Fruit fly (Drosophila melanogaster) whole organism, embryonic: ENCODE results near the gene OtopLb.

Source experiments
- Asciz ChIP-seq: fragments of 200-800 bp; sonication (Bioruptor generic); optimal IDR thresholded peaks from 2 replicates; lab custom pipeline; 2017; ENCODE audit warnings: missing biosample characterization, mild to moderate bottlenecking, missing genetic modification characterization, missing genetic modification reagents
- B-H1 ChIP-seq: fragments of 200-800 bp; sonication (Bioruptor generic); IDR thresholded peaks from 3 replicates; pipeline ENCODE4 v1.3.6; 2022; ENCODE audit warnings: missing biosample characterization, missing genetic modification characterization
- BtbVII ChIP-seq: fragments of 200-800 bp; sonication (Bioruptor generic); optimal IDR thresholded peaks from 3 replicates; lab custom pipeline; 2017; ENCODE audit warnings: missing biosample characterization, mild to moderate bottlenecking, missing genetic modification characterization
- CG10431 ChIP-seq: fragments of 200-800 bp; sonication (Bioruptor generic); optimal IDR thresholded peaks from 3 replicates; lab custom pipeline; 2018; ENCODE audit warnings: missing biosample characterization, mild to moderate bottlenecking, missing genetic modification characterization
- CG10462 ChIP-seq: fragments of 200-800 bp; sonication (Bioruptor generic); optimal IDR thresholded peaks from 2 replicates; lab custom pipeline; 2016; ENCODE audit warnings: missing biosample characterization, missing genetic modification characterization
- CG10543 ChIP-seq: fragments of 200-800 bp; sonication (Bioruptor generic); optimal IDR thresholded peaks from 3 replicates; lab custom pipeline; 2017; ENCODE audit warnings: missing biosample characterization, mild to moderate bottlenecking, missing genetic modification characterization, moderate library complexity
- CG11247 ChIP-seq: fragments of 200-800 bp; sonication (Bioruptor generic); IDR thresholded peaks from 2 replicates; pipeline ENCODE4 v1.3.6; 2022; ENCODE audit warnings: missing biosample characterization, missing genetic modification characterization
- CG11398 ChIP-seq: fragments of 200-800 bp; sonication (Bioruptor generic); optimal IDR thresholded peaks from 2 replicates; lab custom pipeline; 2016; ENCODE audit warnings: missing biosample characterization, missing genetic modification characterization
- CG11696 ChIP-seq: fragments of 200-800 bp; sonication (Bioruptor generic); IDR thresholded peaks from 2 replicates; pipeline ENCODE4 v1.3.6; 2022; ENCODE audit warnings: missing biosample characterization, missing genetic modification characterization
- CG12236 ChIP-seq: fragments of 200-800 bp; sonication (Bioruptor generic); optimal IDR thresholded peaks from 2 replicates; lab custom pipeline; 2016; ENCODE audit warnings: missing biosample characterization, missing genetic modification characterization
- CG13775 ChIP-seq: fragments of 200-800 bp; sonication (Bioruptor generic); optimal IDR thresholded peaks from 3 replicates; lab custom pipeline; 2017; ENCODE audit warnings: missing biosample characterization, mild to moderate bottlenecking, missing genetic modification characterization
- CG14710 ChIP-seq: fragments of 200-800 bp; sonication (Bioruptor generic); optimal IDR thresholded peaks from 3 replicates; lab custom pipeline; 2019; ENCODE audit warnings: missing biosample characterization, mild to moderate bottlenecking, missing genetic modification characterization, moderate library complexity
- CG15073 ChIP-seq: fragments of 200-800 bp; sonication (Bioruptor generic); optimal IDR thresholded peaks from 2 replicates; lab custom pipeline; 2016; ENCODE audit warnings: missing biosample characterization, missing genetic modification characterization
- CG1832 ChIP-seq: fragments of 200-800 bp; sonication (Bioruptor generic); optimal IDR thresholded peaks from 2 replicates; lab custom pipeline; 2017; ENCODE audit warnings: missing biosample characterization, mild to moderate bottlenecking, missing genetic modification characterization, inconsistent platforms
- CG18476 ChIP-seq: fragments of 200-800 bp; sonication (Bioruptor generic); optimal IDR thresholded peaks from 2 replicates; lab custom pipeline; 2016; ENCODE audit warnings: missing biosample characterization, mild to moderate bottlenecking, missing genetic modification characterization
- CG2116 ChIP-seq: fragments of 200-800 bp; sonication (Bioruptor generic); optimal IDR thresholded peaks from 3 replicates; lab custom pipeline; 2018; ENCODE audit warnings: missing biosample characterization, mild to moderate bottlenecking, missing genetic modification characterization
- CG2120 ChIP-seq: fragments of 200-800 bp; sonication (Bioruptor generic); optimal IDR thresholded peaks from 3 replicates; lab custom pipeline; 2016; ENCODE audit warnings: missing biosample characterization, missing genetic modification characterization
- CG2129 ChIP-seq: fragments of 200-800 bp; sonication (Bioruptor generic); IDR thresholded peaks from 2 replicates; pipeline ENCODE4 v1.3.6; 2022; ENCODE audit warnings: missing biosample characterization, missing genetic modification characterization; ENCODE audit not compliant: partially characterized antibody
- CG31224 ChIP-seq: fragments of 200-800 bp; sonication (Bioruptor generic); IDR thresholded peaks from 2 replicates; pipeline ENCODE4 v1.3.6; 2022; ENCODE audit warnings: missing biosample characterization, missing genetic modification characterization
- CG34376 ChIP-seq: fragments of 200-800 bp; sonication (Bioruptor generic); optimal IDR thresholded peaks from 2 replicates; lab custom pipeline; 2018; ENCODE audit warnings: missing biosample characterization, mild to moderate bottlenecking, missing genetic modification characterization
- CG4707 ChIP-seq: fragments of 200-800 bp; sonication (Bioruptor generic); optimal IDR thresholded peaks from 2 replicates; lab custom pipeline; 2018; ENCODE audit warnings: missing biosample characterization, mild to moderate bottlenecking, missing genetic modification characterization, moderate library complexity
- CG6813 ChIP-seq: fragments of 200-800 bp; sonication (Bioruptor generic); optimal IDR thresholded peaks from 2 replicates; lab custom pipeline; 2017; ENCODE audit warnings: missing biosample characterization, missing genetic modification characterization, mild to moderate bottlenecking, moderate library complexity, missing genetic modification reagents
- CG7928 ChIP-seq: fragments of 200-800 bp; sonication (Bioruptor generic); optimal IDR thresholded peaks from 2 replicates; lab custom pipeline; 2017; ENCODE audit warnings: missing biosample characterization, mild to moderate bottlenecking, missing genetic modification characterization
- CG8281 ChIP-seq: fragments of 200-800 bp; sonication (Bioruptor generic); optimal IDR thresholded peaks from 2 replicates; lab custom pipeline; 2018; ENCODE audit warnings: missing biosample characterization, mild to moderate bottlenecking, missing genetic modification characterization, moderate library complexity
- CG9609 ChIP-seq: fragments of 200-800 bp; sonication (Bioruptor generic); optimal IDR thresholded peaks from 3 replicates; lab custom pipeline; 2016; ENCODE audit warnings: missing biosample characterization, missing genetic modification characterization
- Camta ChIP-seq: fragments of 200-800 bp; sonication (Bioruptor generic); optimal IDR thresholded peaks from 2 replicates; lab custom pipeline; 2016; ENCODE audit warnings: missing biosample characterization, missing genetic modification characterization
- Chrac-16 ChIP-seq: fragments of 200-800 bp; sonication (Bioruptor generic); optimal IDR thresholded peaks from 3 replicates; lab custom pipeline; 2016; ENCODE audit warnings: missing biosample characterization, missing genetic modification characterization
- CoRest ChIP-seq: fragments of 200-800 bp; sonication (Bioruptor generic); optimal IDR thresholded peaks from 3 replicates; lab custom pipeline; 2018; ENCODE audit warnings: missing biosample characterization, mild to moderate bottlenecking, missing genetic modification characterization, moderate library complexity
- CrebB ChIP-seq: fragments of 200-800 bp; sonication (Bioruptor generic); optimal IDR thresholded peaks from 3 replicates; lab custom pipeline; 2018; ENCODE audit warnings: missing biosample characterization, mild to moderate bottlenecking, missing genetic modification characterization
- NFAT ChIP-seq: fragments of 200-800 bp; sonication (Bioruptor generic); IDR thresholded peaks from 2 replicates; pipeline ENCODE4 v1.3.6; 2022; ENCODE audit warnings: missing biosample characterization, missing genetic modification characterization
- Sox100B ChIP-seq: fragments of 200-800 bp; sonication (Bioruptor generic); optimal IDR thresholded peaks from 3 replicates; lab custom pipeline; 2018; ENCODE audit warnings: missing biosample characterization, mild to moderate bottlenecking, missing genetic modification characterization
- Spps ChIP-seq: fragments of 200-800 bp; sonication (Bioruptor generic); optimal IDR thresholded peaks from 2 replicates; lab custom pipeline; 2018; ENCODE audit warnings: missing biosample characterization, mild to moderate bottlenecking, missing genetic modification characterization
- br ChIP-seq: fragments of >200 bp; optimal IDR thresholded peaks from 2 replicates; lab custom pipeline; 2017
- chinmo ChIP-seq: fragments of 200-800 bp; sonication (Bioruptor generic); IDR thresholded peaks from 4 replicates; pipeline ENCODE4 v1.3.6; 2022; ENCODE audit warnings: missing biosample characterization, missing genetic modification characterization; ENCODE audit not compliant: partially characterized antibody
- chn ChIP-seq: fragments of 200-800 bp; sonication (Bioruptor generic); optimal IDR thresholded peaks from 2 replicates; lab custom pipeline; 2016; ENCODE audit warnings: missing biosample characterization, missing genetic modification characterization
- disco-r ChIP-seq: fragments of 200-800 bp; sonication (Bioruptor generic); optimal IDR thresholded peaks from 2 replicates; lab custom pipeline; 2016; ENCODE audit warnings: missing biosample characterization, missing genetic modification characterization
- fd3F ChIP-seq: fragments of 200-800 bp; sonication (Bioruptor generic); optimal IDR thresholded peaks from 2 replicates; lab custom pipeline; 2018; ENCODE audit warnings: missing biosample characterization, mild to moderate bottlenecking, missing genetic modification characterization, moderate library complexity
- fru ChIP-seq: fragments of >200 bp; optimal IDR thresholded peaks from 2 replicates; lab custom pipeline; 2017
- gsb ChIP-seq: fragments of 200-800 bp; sonication (Bioruptor generic); IDR thresholded peaks from 2 replicates; pipeline ENCODE4 v1.3.6; 2022; ENCODE audit warnings: missing biosample characterization, missing genetic modification characterization
- luna ChIP-seq: fragments of 200-800 bp; sonication (Bioruptor generic); optimal IDR thresholded peaks from 2 replicates; lab custom pipeline; 2016; ENCODE audit warnings: missing biosample characterization, missing genetic modification characterization
- onecut ChIP-seq: fragments of 200-800 bp; sonication (Bioruptor generic); IDR thresholded peaks from 2 replicates; pipeline ENCODE4 v1.3.6; 2022; ENCODE audit warnings: missing biosample characterization, missing genetic modification characterization
- peb ChIP-seq: fragments of 200-800 bp; sonication (Bioruptor generic); IDR thresholded peaks from 2 replicates; pipeline ENCODE4 v1.3.6; 2022; ENCODE audit warnings: missing biosample characterization, missing genetic modification characterization
- sc ChIP-seq, 3 experiments: fragments of >200 bp in 2 of 3; fragments of 200-800 bp in 1 of 3; sonication (Bioruptor generic) in 1 of 3; optimal IDR thresholded peaks; 2 replicates in 2 of 3; 3 replicates in 1 of 3; lab custom pipeline; 2017; ENCODE audit warnings: mild to moderate bottlenecking in 1 of 3, missing biosample characterization in 1 of 3, missing genetic modification characterization in 1 of 3, missing genetic modification reagents in 1 of 3
- schlank ChIP-seq: fragments of 200-800 bp; sonication (Bioruptor generic); optimal IDR thresholded peaks from 2 replicates; lab custom pipeline; 2018; ENCODE audit warnings: missing biosample characterization, mild to moderate bottlenecking, missing genetic modification characterization
- seq ChIP-seq: fragments of 200-800 bp; sonication (Bioruptor generic); IDR thresholded peaks from 2 replicates; pipeline ENCODE4 v1.3.6; 2022; ENCODE audit warnings: missing biosample characterization, missing genetic modification characterization
- sqz ChIP-seq: fragments of 200-800 bp; sonication (Bioruptor generic); optimal IDR thresholded peaks from 3 replicates; lab custom pipeline; 2018; ENCODE audit warnings: missing biosample characterization, mild to moderate bottlenecking, missing genetic modification characterization
- sug ChIP-seq: fragments of 200-800 bp; optimal IDR thresholded peaks from 2 replicates; lab custom pipeline; 2019; ENCODE audit warnings: missing biosample characterization, mild to moderate bottlenecking, missing genetic modification characterization, moderate library complexity
- tin ChIP-seq: fragments of 200-800 bp; sonication (Bioruptor generic); optimal IDR thresholded peaks from 3 replicates; lab custom pipeline; 2016; ENCODE audit warnings: missing biosample characterization, missing genetic modification characterization
- tio ChIP-seq: fragments of 200-800 bp; sonication (Bioruptor generic); optimal IDR thresholded peaks from 2 replicates; lab custom pipeline; 2017; ENCODE audit warnings: missing biosample characterization, missing genetic modification characterization, inconsistent platforms

Gene OtopLb

dm6 chr2L:3323319-3324287 is 43.3 kb upstream of the OtopLb start, which contains the start of gene CG33281 (continued):
- TF ChIP-seq CG15073 (GFP tag; lab: Kevin White, UChicago): no peak
- TF ChIP-seq CG6813 (GFP tag; lab: Kevin White, UChicago): peak; percentile 56
- TF ChIP-seq CoRest (tag; lab: Kevin White, UChicago): no peak
- no peak for TF ChIP-seq CG9609 (GFP tag; lab: Kevin White, UChicago)
- no peak for TF ChIP-seq sqz
- no peak for TF ChIP-seq CG13775
- TF ChIP-seq Spps: no peak
- no peak for TF ChIP-seq CG10462 (GFP tag; lab: Kevin White, UChicago)
- no peak for TF ChIP-seq chinmo (GFP tag; lab: Robert Waterston, UW)
- TF ChIP-seq peb (GFP tag; lab: Robert Waterston, UW): no peak
- TF ChIP-seq br (lab: Kevin White, UChicago): no peak
- TF ChIP-seq sug: peak; percentile 73
- peak; percentile 64 for TF ChIP-seq BtbVII (GFP tag; lab: Kevin White, UChicago)
- no peak for TF ChIP-seq Sox100B
- TF ChIP-seq CG2116 (GFP tag; lab: Kevin White, UChicago): no peak
- no peak for TF ChIP-seq CrebB (tag; lab: Kevin White, UChicago)
- TF ChIP-seq NFAT: no peak
- TF ChIP-seq CG18476 (GFP tag; lab: Kevin White, UChicago): no peak
- no peak for TF ChIP-seq CG31224 (GFP tag; lab: Robert Waterston, UW)
- TF ChIP-seq CG11696: no peak
- TF ChIP-seq Asciz (GFP tag; lab: Kevin White, UChicago): peak; percentile 56
- no peak for TF ChIP-seq seq (GFP tag; lab: Robert Waterston, UW)
- TF ChIP-seq CG11398 (GFP tag; lab: Kevin White, UChicago): no peak
- no peak for TF ChIP-seq CG10431
- peak; percentile 29 for TF ChIP-seq CG8281
- TF ChIP-seq CG14710 (tag; lab: Kevin White, UChicago): no peak
- TF ChIP-seq CG2120 (GFP tag; lab: Kevin White, UChicago): no peak
- TF ChIP-seq Chrac-16 (GFP tag; lab: Kevin White, UChicago): no peak
- no peak for TF ChIP-seq CG2129
- peak; percentile 2 for TF ChIP-seq CG7928 (GFP tag; lab: Kevin White, UChicago)
- TF ChIP-seq tio (GFP tag; lab: Kevin White, UChicago): no peak
- no peak for TF ChIP-seq fd3F (GFP tag; lab: Kevin White, UChicago)
- no peak for TF ChIP-seq CG4707 (GFP tag; lab: Kevin White, UChicago)
- TF ChIP-seq B-H1 (GFP tag; lab: Robert Waterston, UW): no peak
- 0 out of 2 replicates have a peak, but pooled peaks have one; percentile 28 for TF ChIP-seq gsb (GFP tag; lab: Robert Waterston, UW)
- TF ChIP-seq CG12236 (GFP tag; lab: Kevin White, UChicago): no peak
- no peak for TF ChIP-seq Camta (GFP tag; lab: Kevin White, UChicago)
- no peak for TF ChIP-seq disco-r (GFP tag; lab: Kevin White, UChicago)
- no peak for TF ChIP-seq CG11247
- no peak for TF ChIP-seq sc (optimal IDR thresholded peaks at IDR 0.05; lab: Kevin White, UChicago)
- TF ChIP-seq sc (GFP tag; optimal IDR thresholded peaks at IDR 0.05; lab: Kevin White, UChicago): no peak
- TF ChIP-seq fru (lab: Kevin White, UChicago): no peak
- TF ChIP-seq chn (GFP tag; lab: Kevin White, UChicago): no peak
- TF ChIP-seq schlank: no peak
- TF ChIP-seq CG1832: no peak
- peak; percentile 42 for TF ChIP-seq CG10543 (GFP tag; lab: Kevin White, UChicago)
- TF ChIP-seq CG34376: peak; percentile 43
- no peak for TF ChIP-seq luna (GFP tag; lab: Kevin White, UChicago)
- TF ChIP-seq tin (GFP tag; lab: Kevin White, UChicago): no peak
- no peak for TF ChIP-seq onecut
